Worm (Caenorhabditis elegans) whole organism, L1 larva: ENCODE data around the gene agxt-1.

ENCODE experiments used
- C04F5.9 ChIP-seq: sonication (generic microtip); optimal IDR thresholded peaks from 2 replicates; lab custom pipeline; 2016; ENCODE audit warnings: missing genetic modification characterization, missing compliant biosample characterization
- C16A3.4 ChIP-seq: fragments of 150-350 bp; optimal IDR thresholded peaks from 2 replicates; lab custom pipeline; 2014; ENCODE audit warnings: missing biosample characterization, missing genetic modification characterization
- C34B4.2 ChIP-seq: sonication (generic microtip); optimal IDR thresholded peaks from 2 replicates; lab custom pipeline; 2017; ENCODE audit warnings: mild to moderate bottlenecking, missing genetic modification characterization, missing compliant biosample characterization
- F16B12.6 ChIP-seq: fragments of 150-350 bp; optimal IDR thresholded peaks from 2 replicates; lab custom pipeline; 2014; ENCODE audit warnings: missing biosample characterization, missing genetic modification characterization
- aha-1 ChIP-seq: fragments of 150-350 bp; optimal IDR thresholded peaks from 2 replicates; lab custom pipeline; 2014; ENCODE audit warnings: missing biosample characterization, missing genetic modification characterization
- aly-2 ChIP-seq: fragments of 150-350 bp; optimal IDR thresholded peaks from 2 replicates; lab custom pipeline; 2014; ENCODE audit warnings: missing biosample characterization, missing genetic modification characterization
- blmp-1 ChIP-seq: fragments of 150-350 bp; optimal IDR thresholded peaks from 2 replicates; lab custom pipeline; 2014; ENCODE audit warnings: missing biosample characterization, missing genetic modification characterization
- ceh-8 ChIP-seq: fragments of 200-800 bp; sonication (Bioruptor generic); optimal IDR thresholded peaks from 2 replicates; lab custom pipeline; 2018; ENCODE audit warnings: mild to moderate bottlenecking, missing genetic modification characterization, moderate library complexity, missing compliant biosample characterization
- ceh-88 ChIP-seq: fragments of 200-800 bp; sonication (Bioruptor generic); IDR thresholded peaks from 2 replicates; pipeline ENCODE4 v1.3.6; 2022; ENCODE audit warnings: missing genetic modification characterization, missing compliant biosample characterization
- dpl-1 ChIP-seq, 3 experiments: fragments of 150-350 bp in 2 of 3; sonication (generic microtip) in 1 of 3; optimal IDR thresholded peaks; 2 replicates each; lab custom pipeline; 2014 to 2017; ENCODE audit warnings: missing biosample characterization in 3 of 3, missing genetic modification characterization in 3 of 3, missing genetic modification reagents in 3 of 3
- dsc-1 ChIP-seq: sonication (generic microtip); optimal IDR thresholded peaks from 2 replicates; lab custom pipeline; 2016; ENCODE audit warnings: mild to moderate bottlenecking, missing genetic modification characterization, missing compliant biosample characterization
- efl-1 ChIP-seq, 4 experiments: fragments of 150-350 bp; optimal IDR thresholded peaks in 3 of 4; peaks in 1 of 4; 1 replicate in 1 of 4; 2 replicates in 3 of 4; lab custom pipeline; 2014; ENCODE audit warnings: missing biosample characterization in 2 of 4, missing genetic modification characterization in 2 of 4, missing genetic modification reagents in 2 of 4
- efl-3 ChIP-seq: fragments of 200-800 bp; sonication (Bioruptor generic); optimal IDR thresholded peaks from 2 replicates; lab custom pipeline; 2018; ENCODE audit warnings: mild to moderate bottlenecking, missing genetic modification characterization, missing compliant biosample characterization
- elt-2 ChIP-seq: sonication (generic microtip); optimal IDR thresholded peaks from 2 replicates; lab custom pipeline; 2016; ENCODE audit warnings: missing genetic modification characterization, mild to moderate bottlenecking, inconsistent platforms, missing compliant biosample characterization, missing genetic modification reagents
- elt-3 ChIP-seq, 6 experiments: fragments of 150-350 bp in 1 of 6; sonication (generic microtip); optimal IDR thresholded peaks; 2 replicates each; lab custom pipeline; 2017 to 2018; ENCODE audit warnings: missing biosample characterization in 6 of 6, missing genetic modification characterization in 6 of 6, inconsistent platforms in 1 of 6
- hpl-2 ChIP-seq: fragments of 150-350 bp; optimal IDR thresholded peaks from 2 replicates; lab custom pipeline; 2014; ENCODE audit warnings: missing biosample characterization, missing genetic modification reagents, missing genetic modification characterization
- isw-1 ChIP-seq: fragments of 200-800 bp; sonication (Bioruptor generic); IDR thresholded peaks from 2 replicates; pipeline ENCODE4 v1.3.6; 2022; ENCODE audit warnings: missing genetic modification characterization, missing compliant biosample characterization
- jun-1 ChIP-seq: fragments of 150-350 bp; optimal IDR thresholded peaks from 2 replicates; lab custom pipeline; 2014; ENCODE audit warnings: missing biosample characterization, missing genetic modification reagents, missing genetic modification characterization
- lin-13 ChIP-seq: fragments of 150-350 bp; optimal IDR thresholded peaks from 2 replicates; lab custom pipeline; 2014; ENCODE audit warnings: missing biosample characterization, missing genetic modification reagents, missing genetic modification characterization
- lin-14 ChIP-seq: fragments of 200-800 bp; sonication (Bioruptor generic); optimal IDR thresholded peaks from 2 replicates; lab custom pipeline; 2018; ENCODE audit warnings: mild to moderate bottlenecking, missing genetic modification characterization, moderate library complexity, missing compliant biosample characterization
- lin-15B ChIP-seq: fragments of 150-350 bp; sonication (generic microtip); optimal IDR thresholded peaks from 3 replicates; lab custom pipeline; 2014; ENCODE audit warnings: missing biosample characterization, missing genetic modification characterization
- lin-35 ChIP-seq, 2 experiments: fragments of 150-350 bp; optimal IDR thresholded peaks; 2 replicates each; lab custom pipeline; 2014; ENCODE audit warnings: missing biosample characterization in 2 of 2, missing genetic modification characterization in 2 of 2, missing genetic modification reagents in 2 of 2
- lsy-2 ChIP-seq, 2 experiments: fragments of 150-350 bp; optimal IDR thresholded peaks; 2 replicates each; lab custom pipeline; 2014; ENCODE audit warnings: missing biosample characterization in 2 of 2, missing genetic modification characterization in 2 of 2
- mab-9 ChIP-seq: fragments of 200-800 bp; sonication (Bioruptor generic); IDR thresholded peaks from 2 replicates; pipeline ENCODE4 v1.3.6; 2022; ENCODE audit warnings: missing genetic modification reagents, missing genetic modification characterization, missing compliant biosample characterization
- mef-2 ChIP-seq: fragments of 150-350 bp; optimal IDR thresholded peaks from 2 replicates; lab custom pipeline; 2014; ENCODE audit warnings: missing biosample characterization, missing genetic modification characterization
- mep-1 ChIP-seq: fragments of 150-350 bp; optimal IDR thresholded peaks from 2 replicates; lab custom pipeline; 2014; ENCODE audit warnings: missing biosample characterization, missing genetic modification characterization
- nhr-11 ChIP-seq: fragments of 150-350 bp; optimal IDR thresholded peaks from 2 replicates; lab custom pipeline; 2014; ENCODE audit warnings: missing biosample characterization, missing genetic modification characterization
- nhr-20 ChIP-seq: sonication (generic microtip); optimal IDR thresholded peaks from 2 replicates; lab custom pipeline; 2016; ENCODE audit warnings: mild to moderate bottlenecking, missing genetic modification characterization, missing compliant biosample characterization
- nhr-71 ChIP-seq: sonication (generic microtip); optimal IDR thresholded peaks from 2 replicates; lab custom pipeline; 2016; ENCODE audit warnings: mild to moderate bottlenecking, missing genetic modification characterization, moderate library complexity, missing compliant biosample characterization
- nhr-76 ChIP-seq: sonication (generic microtip); optimal IDR thresholded peaks from 2 replicates; lab custom pipeline; 2017; ENCODE audit warnings: missing biosample characterization, missing genetic modification characterization
- nhr-77 ChIP-seq: fragments of 150-350 bp; optimal IDR thresholded peaks from 2 replicates; lab custom pipeline; 2014; ENCODE audit warnings: missing biosample characterization, missing genetic modification characterization
- nhr-85 ChIP-seq: sonication (generic microtip); peaks from one replicate; lab custom pipeline; 2016; ENCODE audit warnings: missing genetic modification characterization, inconsistent platforms, missing compliant biosample characterization
- pag-3 ChIP-seq: sonication (generic microtip); optimal IDR thresholded peaks from 2 replicates; lab custom pipeline; 2017; ENCODE audit warnings: missing genetic modification characterization, mild to moderate bottlenecking, missing compliant biosample characterization, antibody characterized with exemption, borderline replicate concordance; ENCODE audit not compliant: insufficient read depth
- pqm-1 ChIP-seq: sonication (generic microtip); optimal IDR thresholded peaks from 3 replicates; lab custom pipeline; 2017; ENCODE audit warnings: missing biosample characterization, missing genetic modification characterization
- skn-1 ChIP-seq: fragments of 150-350 bp; optimal IDR thresholded peaks from 2 replicates; lab custom pipeline; 2014; ENCODE audit warnings: missing biosample characterization, missing genetic modification characterization
- snpc-4 ChIP-seq: fragments of 150-350 bp; optimal IDR thresholded peaks from 2 replicates; lab custom pipeline; 2014; ENCODE audit warnings: missing biosample characterization, missing genetic modification characterization
- sptf-1 ChIP-seq: fragments of 150-350 bp; optimal IDR thresholded peaks from 2 replicates; lab custom pipeline; 2014; ENCODE audit warnings: missing biosample characterization, missing genetic modification characterization
- sup-37 ChIP-seq: fragments of 200-800 bp; sonication (Bioruptor generic); optimal IDR thresholded peaks from 2 replicates; lab custom pipeline; 2018; ENCODE audit warnings: mild to moderate bottlenecking, missing genetic modification characterization, missing compliant biosample characterization
- swsn-7 ChIP-seq: sonication (generic microtip); optimal IDR thresholded peaks from 2 replicates; lab custom pipeline; 2016; ENCODE audit warnings: missing genetic modification characterization, missing compliant biosample characterization
- unc-30 ChIP-seq: sonication (generic microtip); optimal IDR thresholded peaks from 2 replicates; lab custom pipeline; 2017; ENCODE audit warnings: missing biosample characterization, missing genetic modification characterization
- unc-98 ChIP-seq: fragments of 200-800 bp; sonication (Bioruptor generic); IDR thresholded peaks from 2 replicates; pipeline ENCODE4 v1.3.6; 2022; ENCODE audit warnings: missing genetic modification characterization, missing compliant biosample characterization
- vab-15 ChIP-seq: sonication (generic microtip); optimal IDR thresholded peaks from 2 replicates; lab custom pipeline; 2017; ENCODE audit warnings: missing genotype, mild to moderate bottlenecking, missing genetic modification characterization, missing compliant biosample characterization
- ztf-4 ChIP-seq: fragments of 150-350 bp; optimal IDR thresholded peaks from 2 replicates; lab custom pipeline; 2014; ENCODE audit warnings: missing biosample characterization, missing genetic modification characterization

The agxt-1 gene

DNA sequence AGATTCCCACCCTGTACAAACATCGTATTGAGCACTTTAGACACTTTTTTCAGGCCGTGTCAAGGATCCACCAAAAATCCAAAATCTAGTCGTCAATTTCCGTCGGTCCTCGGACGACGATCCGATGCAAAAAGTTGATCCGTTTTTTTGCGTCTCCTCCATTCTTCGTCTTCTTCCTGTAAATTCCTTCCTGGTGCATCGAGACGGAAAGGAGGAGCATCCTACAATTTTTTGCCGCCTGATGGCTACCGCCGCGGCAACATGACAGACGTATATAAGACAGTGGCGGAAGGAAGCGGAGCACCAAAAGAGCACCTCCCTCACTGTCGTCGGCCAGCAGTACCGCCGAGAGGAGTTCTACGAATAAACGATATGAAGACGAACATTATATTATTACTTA lies 44.6 kb upstream of the agxt-1 start, which contains the start of gene appg-2:
Gene appg-2, plus strand, starts transcription at position 301 of the 400 bp plus-strand sequence.
- TF ChIP-seq pag-3 (tag; lab: Kevin White, UChicago) (no peak), pqm-1 (tag; lab: Kevin White, UChicago) (no peak), efl-1 (optimal IDR thresholded peaks at IDR 0.05; lab: Kevin White, UChicago) (no peak), efl-1 (GFP tag; optimal IDR thresholded peaks at IDR 0.05 in 1 of 2; lab: Kevin White, UChicago) (peak in 1 of 2 experiments; percentile 18)

DNA sequence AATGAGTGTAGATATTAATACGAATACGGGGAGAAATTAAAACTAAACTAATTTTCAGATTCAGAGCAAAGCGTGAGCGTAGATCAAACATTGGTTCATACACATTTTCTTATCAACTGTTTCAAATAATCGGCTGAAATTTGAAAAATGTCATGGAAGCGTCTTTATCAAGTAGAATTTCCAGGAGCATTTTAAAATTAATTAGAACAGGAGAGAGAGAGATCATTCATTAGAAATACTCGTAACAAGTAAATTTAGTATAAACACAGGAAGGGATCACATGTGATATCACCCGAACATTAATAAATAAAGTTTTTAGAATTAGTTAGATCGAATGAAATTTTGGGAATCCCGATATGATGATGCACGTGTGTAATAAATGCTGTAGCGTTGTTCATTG lies 38.5 kb upstream of the agxt-1 start, which contains the start of gene pho-13:
Gene pho-13, minus strand, starts transcription at position 101 of the 400 bp plus-strand sequence.
- TF ChIP-seq C04F5.9 (tag; lab: Kevin White, UChicago) (no peak), nhr-20 (no peak), ceh-8 (GFP tag; lab: Kevin White, UChicago) (no peak), aly-2 (tag; lab: Kevin White, UChicago) (no peak), elt-2 (tag; lab: Kevin White, UChicago) (no peak), hpl-2 (GFP tag; lab: Kevin White, UChicago) (no peak), dsc-1 (tag; lab: Kevin White, UChicago) (no peak), mab-9 (GFP tag; lab: Robert Waterston, UW) (no peak), C16A3.4 (tag; lab: Kevin White, UChicago) (no peak), elt-3 (tag; optimal IDR thresholded peaks at IDR 0.05; lab: Kevin White, UChicago) (no peak), ceh-88 (GFP tag; lab: Robert Waterston, UW) (no peak), ztf-4 (tag; lab: Kevin White, UChicago) (no peak), nhr-11 (tag; lab: Kevin White, UChicago) (no peak)
- TF ChIP-seq, all 84 proteins: peak for 0

DNA sequence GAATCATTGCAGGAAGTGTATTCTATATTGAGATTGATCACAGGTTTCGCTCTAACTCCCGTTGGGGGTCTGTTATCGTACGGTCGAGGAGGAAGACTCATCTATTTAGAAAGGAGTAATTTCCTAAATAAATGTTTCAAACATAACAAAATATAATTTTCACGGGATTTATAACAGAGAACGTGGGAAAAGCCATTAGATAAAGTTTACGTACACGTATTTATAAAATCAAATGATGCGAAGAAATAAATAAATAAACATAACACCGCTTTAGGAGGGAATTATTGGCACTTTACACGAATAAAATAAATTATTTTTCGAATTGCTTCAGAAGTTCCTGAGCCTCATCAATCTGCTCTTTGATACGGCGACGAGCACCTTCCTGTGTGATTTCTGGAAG lies 36.9 kb upstream of the agxt-1 start, which contains the start of gene F07H5.10:
Gene F07H5.10, minus strand, starts transcription at position 101 of the 400 bp plus-strand sequence.
- TF ChIP-seq isw-1 (GFP tag; lab: Robert Waterston, UW) (no peak), efl-1 (optimal IDR thresholded peaks at IDR 0.05; lab: Kevin White, UChicago) (no peak), efl-1 (GFP tag; optimal IDR thresholded peaks at IDR 0.05 in 1 of 2; lab: Kevin White, UChicago) (no peak), ceh-8 (GFP tag; lab: Kevin White, UChicago) (no peak), swsn-7 (no peak), lin-13 (GFP tag; lab: Kevin White, UChicago) (no peak), C34B4.2 (no peak), vab-15 (no peak), snpc-4 (tag; lab: Kevin White, UChicago) (no peak), sptf-1 (no peak), unc-30 (tag; lab: Kevin White, UChicago) (no peak), lin-35 (GFP tag; optimal IDR thresholded peaks at IDR 0.05; lab: Kevin White, UChicago) (no peak), nhr-77 (tag; lab: Kevin White, UChicago) (no peak)

DNA sequence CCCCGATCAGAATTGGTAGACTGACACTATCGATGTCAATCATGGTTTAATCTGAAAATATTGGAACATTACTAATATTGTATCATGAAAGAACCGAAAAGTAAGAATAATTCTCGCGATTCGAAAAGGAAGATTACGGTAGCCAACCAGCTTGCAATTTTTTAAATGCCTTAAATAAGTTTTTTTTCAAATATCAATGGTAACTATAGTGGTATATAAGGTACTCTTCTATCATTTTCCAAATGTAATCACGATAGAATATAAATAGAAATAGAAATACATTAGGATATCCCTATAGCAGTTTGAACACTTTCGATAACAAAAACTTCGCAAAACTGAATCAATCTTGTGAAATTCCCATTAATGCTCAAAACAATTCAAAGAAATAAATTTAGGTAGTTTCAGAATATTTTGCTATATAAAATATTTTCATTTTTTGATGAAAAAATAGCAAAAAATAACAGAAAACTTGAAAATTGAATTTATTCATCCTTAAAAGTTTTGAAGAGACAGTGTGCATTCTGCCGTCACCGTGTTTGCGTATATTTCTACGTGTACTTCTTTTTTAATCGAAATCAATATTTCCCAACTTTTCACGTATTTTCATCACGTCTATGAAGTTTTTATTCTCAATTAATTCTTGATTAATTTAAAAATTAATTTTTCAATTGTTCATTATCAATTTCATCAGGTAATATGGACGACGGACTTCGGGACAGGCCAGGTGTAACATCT lies 34.6 kb upstream of the agxt-1 start, which contains the start of the genes F46C5.9 and rer-1:
Gene F46C5.9, minus strand, starts transcription at position 51 of the 735 bp plus-strand sequence.
Gene rer-1, plus strand, starts transcription at position 692 of the 735 bp plus-strand sequence.
- TF ChIP-seq F16B12.6 (tag; lab: Kevin White, UChicago) (peak; percentile 83), nhr-11 (tag; lab: Kevin White, UChicago) (no peak), lsy-2 (tag; optimal IDR thresholded peaks at IDR 0.05; lab: Kevin White, UChicago) (peak in 1 of 2 experiments; percentile 63), sup-37 (no peak), efl-1 (optimal IDR thresholded peaks at IDR 0.05; lab: Kevin White, UChicago) (peak; percentile 25 to 47), efl-1 (GFP tag; optimal IDR thresholded peaks at IDR 0.05 in 1 of 2; lab: Kevin White, UChicago) (peak; percentile 51 to 80), jun-1 (tag; lab: Kevin White, UChicago) (no peak), nhr-85 (tag; lab: Kevin White, UChicago) (no peak), skn-1 (tag; lab: Kevin White, UChicago) (no peak), C16A3.4 (tag; lab: Kevin White, UChicago) (peak; percentile 25), ztf-4 (tag; lab: Kevin White, UChicago) (no peak), pqm-1 (tag; lab: Kevin White, UChicago) (no peak), nhr-76 (tag; lab: Kevin White, UChicago) (no peak), aha-1 (no peak), blmp-1 (tag; lab: Kevin White, UChicago) (peak; percentile 19), lin-14 (no peak), lin-35 (GFP tag; optimal IDR thresholded peaks at IDR 0.05; lab: Kevin White, UChicago) (peak; percentile 25 to 54), nhr-20 (peak; percentile 29), hpl-2 (GFP tag; lab: Kevin White, UChicago) (no peak), mef-2 (tag; lab: Kevin White, UChicago) (no peak), mep-1 (tag; lab: Kevin White, UChicago) (no peak), C34B4.2 (no peak), lin-15B (tag; lab: Kevin White, UChicago) (no peak), nhr-71 (peak; percentile 14), ceh-88 (GFP tag; lab: Robert Waterston, UW) (no peak), dpl-1 (GFP tag; optimal IDR thresholded peaks at IDR 0.05; lab: Kevin White, UChicago) (peak; percentile 0 to 48 (median 12)), lin-13 (GFP tag; lab: Kevin White, UChicago) (no peak), unc-98 (GFP tag; lab: Robert Waterston, UW) (no peak), efl-3 (GFP tag; lab: Kevin White, UChicago) (no peak)
